Worm (Caenorhabditis elegans): ENCODE results near the gene dyla-1.
"Not testable (repeated sequence)": the region's sequence is repeated elsewhere in the genome, so short reads cannot be mapped to it uniquely, and the experiment has no call there.

DNA sequence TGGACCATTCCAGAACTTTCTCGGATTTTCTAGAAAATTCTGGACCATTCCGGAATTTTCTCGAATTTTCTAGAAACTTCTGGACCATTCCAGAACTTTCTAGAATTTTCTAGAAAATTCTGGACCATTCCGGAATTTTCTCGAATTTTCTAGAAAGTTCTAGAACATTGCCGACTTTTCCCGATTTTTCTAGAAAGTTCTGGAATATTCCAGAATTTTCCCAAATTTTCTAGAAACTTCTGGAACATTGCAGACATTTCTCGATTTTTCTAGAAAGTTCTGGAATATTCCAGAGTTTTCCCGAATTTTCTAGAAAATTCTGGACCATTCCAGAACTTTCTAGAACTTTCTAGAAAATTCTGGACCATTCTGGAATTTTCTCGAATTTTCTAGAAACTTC, 10.5 kb downstream of the dyla-1 start:
- not testable (repeated sequence) for TF ChIP-seq K12H6.12 (tag; optimal IDR thresholded peaks at IDR 0.05); hmg-1.2 (GFP tag; IDR thresholded peaks at IDR 0.05); lin-26 (GFP tag; IDR thresholded peaks at IDR 0.05); snpc-4 (GFP tag; optimal IDR thresholded peaks at IDR 0.05); snpc-4 (tag; optimal IDR thresholded peaks at IDR 0.05); dpl-1 (GFP tag; optimal IDR thresholded peaks at IDR 0.05); athp-1 (tag; optimal IDR thresholded peaks at IDR 0.05); mel-28 (tag; optimal IDR thresholded peaks at IDR 0.05; ENCODE audit: borderline replicate concordance); C06A6.2 (GFP tag; conservative IDR thresholded peaks at IDR 0.05); snpc-1.3 (tag; optimal IDR thresholded peaks at IDR 0.05; ENCODE audit: insufficient read depth); akir-1 (GFP tag; optimal IDR thresholded peaks at IDR 0.05); lsl-1 (GFP tag; optimal IDR thresholded peaks at IDR 0.05); nhr-90 (tag; optimal IDR thresholded peaks at IDR 0.05); ekl-4 (GFP tag; IDR thresholded peaks at IDR 0.05); sea-2 (GFP tag; IDR thresholded peaks at IDR 0.05)
